Fruit fly (Drosophila melanogaster) whole organism: ENCODE results near the gene Pcif1.

Experiments used
- pan ChIP-seq: fragments of >200 bp; optimal IDR thresholded peaks from 2 replicates; lab custom pipeline; 2017
- usp ChIP-seq: fragments of >200 bp; optimal IDR thresholded peaks from 2 replicates; lab custom pipeline; 2017; ENCODE audit warnings: missing biosample characterization, missing genetic modification characterization, mixed read lengths

- TF ChIP-seq pan (lab: Kevin White, UChicago) (no peak), usp (GFP tag; lab: Kevin White, UChicago) (no peak)
These were observed 10.8 kb upstream of the Pcif1 start for dm6 chr3L:20796757-20797156.
